Worm (Caenorhabditis elegans) whole organism, L1 larva: ENCODE results near the gene R11H6.5.
A peak's percentile ranks its signal among the peaks of the same experiment; 100 is the strongest.

Experiments
- C04F5.9 ChIP-seq: sonication (generic microtip); optimal IDR thresholded peaks from 2 replicates; lab custom pipeline; 2016; ENCODE audit warnings: missing genetic modification characterization, missing compliant biosample characterization
- C34B4.2 ChIP-seq: sonication (generic microtip); optimal IDR thresholded peaks from 2 replicates; lab custom pipeline; 2017; ENCODE audit warnings: mild to moderate bottlenecking, missing genetic modification characterization, missing compliant biosample characterization
- aha-1 ChIP-seq: fragments of 150-350 bp; optimal IDR thresholded peaks from 2 replicates; lab custom pipeline; 2014; ENCODE audit warnings: missing biosample characterization, missing genetic modification characterization
- aly-2 ChIP-seq: fragments of 150-350 bp; optimal IDR thresholded peaks from 2 replicates; lab custom pipeline; 2014; ENCODE audit warnings: missing biosample characterization, missing genetic modification characterization
- ceh-8 ChIP-seq: fragments of 200-800 bp; sonication (Bioruptor generic); optimal IDR thresholded peaks from 2 replicates; lab custom pipeline; 2018; ENCODE audit warnings: mild to moderate bottlenecking, missing genetic modification characterization, moderate library complexity, missing compliant biosample characterization
- ceh-82 ChIP-seq, 3 experiments: fragments of 150-350 bp in 1 of 3; sonication (generic microtip) in 2 of 3; optimal IDR thresholded peaks; 2 replicates each; lab custom pipeline; 2014 to 2017; ENCODE audit warnings: missing biosample characterization in 3 of 3, missing genetic modification characterization in 3 of 3
- elt-2 ChIP-seq: sonication (generic microtip); optimal IDR thresholded peaks from 2 replicates; lab custom pipeline; 2016; ENCODE audit warnings: missing genetic modification characterization, mild to moderate bottlenecking, inconsistent platforms, missing compliant biosample characterization, missing genetic modification reagents
- fkh-10 ChIP-seq: sonication (generic microtip); optimal IDR thresholded peaks from 2 replicates; lab custom pipeline; 2017; ENCODE audit warnings: missing biosample characterization, missing genetic modification reagents, missing genetic modification characterization
- isw-1 ChIP-seq: fragments of 200-800 bp; sonication (Bioruptor generic); IDR thresholded peaks from 2 replicates; pipeline ENCODE4 v1.3.6; 2022; ENCODE audit warnings: missing genetic modification characterization, missing compliant biosample characterization
- lin-14 ChIP-seq: fragments of 200-800 bp; sonication (Bioruptor generic); optimal IDR thresholded peaks from 2 replicates; lab custom pipeline; 2018; ENCODE audit warnings: mild to moderate bottlenecking, missing genetic modification characterization, moderate library complexity, missing compliant biosample characterization
- lin-15B ChIP-seq: fragments of 150-350 bp; sonication (generic microtip); optimal IDR thresholded peaks from 3 replicates; lab custom pipeline; 2014; ENCODE audit warnings: missing biosample characterization, missing genetic modification characterization
- lin-35 ChIP-seq, 2 experiments: fragments of 150-350 bp; optimal IDR thresholded peaks; 2 replicates each; lab custom pipeline; 2014; ENCODE audit warnings: missing biosample characterization in 2 of 2, missing genetic modification characterization in 2 of 2, missing genetic modification reagents in 2 of 2
- lin-39 ChIP-seq: fragments of 150-350 bp; optimal IDR thresholded peaks from 2 replicates; lab custom pipeline; 2014; ENCODE audit warnings: missing biosample characterization, missing genetic modification reagents, missing genetic modification characterization
- lir-3 ChIP-seq: sonication (generic microtip); optimal IDR thresholded peaks from 2 replicates; lab custom pipeline; 2016; ENCODE audit warnings: mild to moderate bottlenecking, missing genetic modification characterization, moderate library complexity, missing compliant biosample characterization; ENCODE audit not compliant: poor library complexity
- lsy-2 ChIP-seq, 2 experiments: fragments of 150-350 bp; optimal IDR thresholded peaks; 2 replicates each; lab custom pipeline; 2014; ENCODE audit warnings: missing biosample characterization in 2 of 2, missing genetic modification characterization in 2 of 2
- mep-1 ChIP-seq: fragments of 150-350 bp; optimal IDR thresholded peaks from 2 replicates; lab custom pipeline; 2014; ENCODE audit warnings: missing biosample characterization, missing genetic modification characterization
- nhr-19 ChIP-seq: fragments of 200-800 bp; sonication (Bioruptor generic); conservative IDR thresholded peaks from 2 replicates; pipeline ENCODE4 v1.3.6; 2022; ENCODE audit warnings: missing genetic modification characterization, missing compliant biosample characterization
- nhr-20 ChIP-seq: sonication (generic microtip); optimal IDR thresholded peaks from 2 replicates; lab custom pipeline; 2016; ENCODE audit warnings: mild to moderate bottlenecking, missing genetic modification characterization, missing compliant biosample characterization
- nhr-237 ChIP-seq: fragments of 150-350 bp; optimal IDR thresholded peaks from 2 replicates; lab custom pipeline; 2014; ENCODE audit warnings: missing biosample characterization, missing genetic modification characterization
- nhr-47 ChIP-seq: sonication (generic microtip); optimal IDR thresholded peaks from 2 replicates; lab custom pipeline; 2016; ENCODE audit warnings: mild to moderate bottlenecking, missing genetic modification characterization, moderate library complexity, missing compliant biosample characterization
- nhr-71 ChIP-seq: sonication (generic microtip); optimal IDR thresholded peaks from 2 replicates; lab custom pipeline; 2016; ENCODE audit warnings: mild to moderate bottlenecking, missing genetic modification characterization, moderate library complexity, missing compliant biosample characterization
- nhr-90 ChIP-seq: sonication (generic microtip); optimal IDR thresholded peaks from 2 replicates; lab custom pipeline; 2016; ENCODE audit warnings: mild to moderate bottlenecking, missing genetic modification characterization, missing compliant biosample characterization; ENCODE audit not compliant: poor library complexity
- pag-3 ChIP-seq: sonication (generic microtip); optimal IDR thresholded peaks from 2 replicates; lab custom pipeline; 2017; ENCODE audit warnings: missing genetic modification characterization, mild to moderate bottlenecking, missing compliant biosample characterization, antibody characterized with exemption, borderline replicate concordance; ENCODE audit not compliant: insufficient read depth
- pax-3 ChIP-seq: fragments of 200-800 bp; sonication (Bioruptor generic); optimal IDR thresholded peaks from 2 replicates; lab custom pipeline; 2018; ENCODE audit warnings: mild to moderate bottlenecking, missing genetic modification characterization, moderate library complexity, missing compliant biosample characterization
- pqm-1 ChIP-seq: sonication (generic microtip); optimal IDR thresholded peaks from 3 replicates; lab custom pipeline; 2017; ENCODE audit warnings: missing biosample characterization, missing genetic modification characterization
- rnt-1 ChIP-seq: sonication (generic microtip); optimal IDR thresholded peaks from 2 replicates; lab custom pipeline; 2016; ENCODE audit warnings: mild to moderate bottlenecking, missing genetic modification characterization, moderate library complexity, missing compliant biosample characterization
- snpc-4 ChIP-seq: fragments of 150-350 bp; optimal IDR thresholded peaks from 2 replicates; lab custom pipeline; 2014; ENCODE audit warnings: missing biosample characterization, missing genetic modification characterization
- swsn-7 ChIP-seq: sonication (generic microtip); optimal IDR thresholded peaks from 2 replicates; lab custom pipeline; 2016; ENCODE audit warnings: missing genetic modification characterization, missing compliant biosample characterization
- tbx-2 ChIP-seq: sonication (generic microtip); optimal IDR thresholded peaks from 2 replicates; lab custom pipeline; 2016; ENCODE audit warnings: missing genetic modification characterization, missing compliant biosample characterization
- tlp-1 ChIP-seq: fragments of 150-350 bp; optimal IDR thresholded peaks from 2 replicates; lab custom pipeline; 2014; ENCODE audit warnings: missing biosample characterization, missing genetic modification characterization
- unc-30 ChIP-seq: sonication (generic microtip); optimal IDR thresholded peaks from 2 replicates; lab custom pipeline; 2017; ENCODE audit warnings: missing biosample characterization, missing genetic modification characterization
- unc-86 ChIP-seq: sonication (generic microtip); optimal IDR thresholded peaks from 2 replicates; lab custom pipeline; 2016; ENCODE audit warnings: missing genetic modification characterization, missing compliant biosample characterization
- zag-1 ChIP-seq: fragments of 150-350 bp; optimal IDR thresholded peaks from 2 replicates; lab custom pipeline; 2014; ENCODE audit warnings: missing biosample characterization, missing genetic modification characterization
- ztf-11 ChIP-seq, 2 experiments: sonication (generic microtip); optimal IDR thresholded peaks; 2 replicates each; lab custom pipeline; 2016 to 2017; ENCODE audit warnings: missing genetic modification characterization in 2 of 2, missing biosample characterization in 1 of 2, missing compliant biosample characterization in 1 of 2
- ztf-4 ChIP-seq: fragments of 150-350 bp; optimal IDR thresholded peaks from 2 replicates; lab custom pipeline; 2014; ENCODE audit warnings: missing biosample characterization, missing genetic modification characterization

Gene R11H6.5

ce11 chrV:14595984-14596383 lies 16.0 kb downstream of the R11H6.5 start:
- TF ChIP-seq elt-2 (tag; lab: Kevin White, UChicago) (peak; percentile 44), isw-1 (GFP tag; lab: Robert Waterston, UW) (no peak), pax-3 (tag; lab: Kevin White, UChicago) (no peak), mep-1 (no peak), nhr-19 (GFP tag; lab: Robert Waterston, UW) (no peak)

- TF ChIP-seq snpc-4 (tag; lab: Kevin White, UChicago), result no peak
These were observed 17.1 kb downstream of the R11H6.5 start for ce11 chrV:14594943-14595342.

ce11 chrV:14594103-14594502 lies 17.9 kb downstream of the R11H6.5 start:
- TF ChIP-seq ztf-11 (tag; optimal IDR thresholded peaks at IDR 0.05; lab: Kevin White, UChicago) (no peak), snpc-4 (tag; lab: Kevin White, UChicago) (no peak), ztf-4 (tag; lab: Kevin White, UChicago) (no peak), unc-86 (no peak), nhr-237 (tag; lab: Kevin White, UChicago) (no peak), pag-3 (no peak), lin-15B (tag; lab: Kevin White, UChicago) (no peak), lin-39 (tag; lab: Kevin White, UChicago) (no peak), lir-3 (tag; lab: Kevin White, UChicago) (no peak), pqm-1 (tag; lab: Kevin White, UChicago) (no peak), nhr-90 (tag; lab: Kevin White, UChicago) (no peak), fkh-10 (no peak), C34B4.2 (tag; lab: Kevin White, UChicago) (no peak), aha-1 (tag; lab: Kevin White, UChicago) (no peak)
- TF ChIP-seq, all 84 proteins: peak for 0

ce11 chrV:14585351-14585750 lies 26.7 kb downstream of the R11H6.5 start, which contains the start of gene Y40H4A.2:
Gene Y40H4A.2, minus strand, starts transcription at chrV:14585451.
- TF ChIP-seq swsn-7 (tag; lab: Kevin White, UChicago) (no peak), tlp-1 (tag; lab: Kevin White, UChicago) (no peak), snpc-4 (tag; lab: Kevin White, UChicago) (no peak), aha-1 (tag; lab: Kevin White, UChicago) (no peak), C04F5.9 (tag; lab: Kevin White, UChicago) (no peak), isw-1 (GFP tag; lab: Robert Waterston, UW) (no peak), fkh-10 (no peak), unc-30 (tag; lab: Kevin White, UChicago) (no peak), ceh-82 (tag; optimal IDR thresholded peaks at IDR 0.05; lab: Kevin White, UChicago) (no peak), ceh-8 (no peak), lin-35 (GFP tag; optimal IDR thresholded peaks at IDR 0.05; lab: Kevin White, UChicago) (no peak), zag-1 (tag; lab: Kevin White, UChicago) (no peak)

- TF ChIP-seq lin-39 (tag; lab: Kevin White, UChicago), result no peak
These were observed 32.4 kb downstream of the R11H6.5 start, which contains the start of gene gar-3 for ce11 chrV:14579619-14580018. Gene gar-3, minus strand, starts transcription at chrV:14579719.

- no peak for TF ChIP-seq nhr-20
- TF ChIP-seq lsy-2 (tag; optimal IDR thresholded peaks at IDR 0.05; lab: Kevin White, UChicago), result peak in 1 of 2 experiments; percentile 13
- peak; percentile 43 for TF ChIP-seq rnt-1 (tag; lab: Kevin White, UChicago)
- no peak for TF ChIP-seq tbx-2
- TF ChIP-seq nhr-71 (tag; lab: Kevin White, UChicago), result peak; percentile 17
- no peak for TF ChIP-seq aly-2 (tag; lab: Kevin White, UChicago)
- peak; percentile 69 for TF ChIP-seq lin-14 (GFP tag; lab: Kevin White, UChicago)
- no peak for TF ChIP-seq nhr-47 (tag; lab: Kevin White, UChicago)
- TF ChIP-seq, all 84 proteins: peak for 4
These were observed 35.2 kb downstream of the R11H6.5 start for ce11 chrV:14576745-14577373.
